Fruit fly (Drosophila melanogaster) whole organism, pupa: Measurements from ENCODE around the gene CG1791.

Source experiments
- CG12605 ChIP-seq: fragments of 200-800 bp; sonication (Bioruptor generic); IDR thresholded peaks from 2 replicates; pipeline ENCODE4 v1.3.6; 2022; ENCODE audit warnings: missing biosample characterization, missing genetic modification characterization
- CG13204 ChIP-seq: fragments of 200-800 bp; sonication (Bioruptor generic); optimal IDR thresholded peaks from 2 replicates; lab custom pipeline; 2018; ENCODE audit warnings: missing biosample characterization, mild to moderate bottlenecking, missing genetic modification characterization, moderate library complexity
- CG14655 ChIP-seq: fragments of 200-800 bp; sonication (Bioruptor generic); optimal IDR thresholded peaks from 3 replicates; lab custom pipeline; 2017; ENCODE audit warnings: mild to moderate bottlenecking, missing biosample characterization, missing genetic modification reagents, missing genetic modification characterization
- CG15710 ChIP-seq: fragments of 200-800 bp; sonication (Bioruptor generic); optimal IDR thresholded peaks from 2 replicates; lab custom pipeline; 2018; ENCODE audit warnings: missing biosample characterization, mild to moderate bottlenecking, missing genetic modification characterization, moderate library complexity
- CG32121 ChIP-seq: fragments of 200-800 bp; sonication (Bioruptor generic); IDR thresholded peaks from 2 replicates; pipeline ENCODE4 v1.3.6; 2022; ENCODE audit warnings: missing biosample characterization, missing genetic modification characterization
- CG34367 ChIP-seq: fragments of 200-800 bp; sonication (Bioruptor generic); optimal IDR thresholded peaks from 2 replicates; lab custom pipeline; 2018; ENCODE audit warnings: missing biosample characterization, mild to moderate bottlenecking, missing genetic modification characterization
- CG4496 ChIP-seq: fragments of 200-800 bp; sonication (Bioruptor generic); IDR thresholded peaks from 3 replicates; pipeline ENCODE4 v1.3.6; 2022; ENCODE audit warnings: missing biosample characterization, missing genetic modification characterization
- CG8159 ChIP-seq: fragments of 200-800 bp; sonication (Bioruptor generic); optimal IDR thresholded peaks from 3 replicates; lab custom pipeline; 2018; ENCODE audit warnings: missing biosample characterization, mild to moderate bottlenecking, missing genetic modification characterization, moderate library complexity
- CG8301 ChIP-seq: fragments of 200-800 bp; sonication (Bioruptor generic); optimal IDR thresholded peaks from 2 replicates; lab custom pipeline; 2018; ENCODE audit warnings: missing biosample characterization, mild to moderate bottlenecking, missing genetic modification characterization
- EcR ChIP-seq: fragments of 200-800 bp; sonication (Bioruptor generic); optimal IDR thresholded peaks from 3 replicates; lab custom pipeline; 2019; ENCODE audit warnings: missing biosample characterization, missing genetic modification characterization, mild to moderate bottlenecking, moderate library complexity, missing genetic modification reagents
- Ets98B ChIP-seq: fragments of 200-800 bp; sonication (Bioruptor generic); IDR thresholded peaks from 2 replicates; pipeline ENCODE4 v1.3.6; 2022; ENCODE audit warnings: missing biosample characterization, missing genetic modification characterization
- Pif1A ChIP-seq: fragments of 200-800 bp; sonication (Bioruptor generic); optimal IDR thresholded peaks from 3 replicates; lab custom pipeline; 2016; ENCODE audit warnings: missing biosample characterization, missing genetic modification characterization
- gl ChIP-seq: fragments of 200-800 bp; sonication (Bioruptor generic); optimal IDR thresholded peaks from 2 replicates; lab custom pipeline; 2018; ENCODE audit warnings: missing biosample characterization, mild to moderate bottlenecking, missing genetic modification characterization
- rn ChIP-seq: fragments of 200-800 bp; sonication (Bioruptor generic); IDR thresholded peaks from 2 replicates; pipeline ENCODE4 v1.3.6; 2022; ENCODE audit warnings: missing biosample characterization, missing genetic modification characterization

CG1791 gene

dm6 chrX:9932296-9932892 lies 32.3 kb downstream of the CG1791 start:
- TF ChIP-seq gl (tag; lab: Kevin White, UChicago) (no peak), EcR (peak; percentile 4)

dm6 chrX:9930882-9931281 lies 33.8 kb downstream of the CG1791 start, which contains the start of gene Idgf4:
Gene Idgf4, minus strand, starts transcription at chrX:9930948.
- no peak for TF ChIP-seq CG8159
- no peak for TF ChIP-seq rn (GFP tag; lab: Robert Waterston, UW)
- TF ChIP-seq CG13204 (GFP tag; lab: Kevin White, UChicago) = no peak
- TF ChIP-seq CG34367 (tag; lab: Kevin White, UChicago) = no peak
- TF ChIP-seq CG12605 = peak; percentile 73
- peak; percentile 30; the same call in 1 of the 2 replicates for TF ChIP-seq CG32121 (GFP tag; lab: Robert Waterston, UW)
- TF ChIP-seq CG4496 (GFP tag; lab: Robert Waterston, UW) = peak; percentile 73
- peak; percentile 45; the same call in 1 of the 2 replicates for TF ChIP-seq Ets98B (GFP tag; lab: Robert Waterston, UW)
- peak; percentile 39 for TF ChIP-seq CG14655 (GFP tag; lab: Kevin White, UChicago)
- no peak for TF ChIP-seq CG15710
- peak; percentile 4 for TF ChIP-seq CG8301
- TF ChIP-seq Pif1A = no peak
